Worm (Caenorhabditis elegans): ENCODE data around the gene moa-2.

Gene moa-2

DNA sequence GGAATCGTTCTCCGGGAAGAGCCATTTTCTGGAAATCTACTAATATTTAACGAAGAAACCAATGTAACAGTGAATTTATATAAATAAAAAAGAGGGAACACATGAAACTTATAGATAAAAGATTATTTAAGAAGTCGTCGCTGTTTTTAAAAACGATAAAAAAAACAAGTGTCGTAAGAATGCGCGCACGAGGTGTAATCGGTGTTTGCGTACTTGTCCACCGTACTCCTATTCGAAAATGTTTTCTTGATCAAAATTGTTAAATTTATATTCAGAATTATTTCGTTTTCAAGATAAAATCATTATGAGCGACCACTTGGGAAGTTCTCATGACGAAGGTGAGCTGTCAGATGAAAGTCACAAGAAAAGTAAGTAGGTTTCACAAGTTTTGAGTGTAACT, at the start of gene moa-2, which contains the start of gene cdk-11.1:
TSS of gene moa-2 (minus strand) at position 25 of the 400 bp plus-strand sequence.
TSS of gene cdk-11.1 (plus strand) at position 227 of the 400 bp plus-strand sequence.
- TF ChIP-seq B0310.2 (tag; optimal IDR thresholded peaks at IDR 0.05) (no peak), ceh-13 (GFP tag; optimal IDR thresholded peaks at IDR 0.05) (no peak), ama-1 (optimal IDR thresholded peaks at IDR 0.05) (no peak), scrt-1 (GFP tag; IDR thresholded peaks at IDR 0.05) (no peak), hmg-4 (GFP tag; optimal IDR thresholded peaks at IDR 0.05) (no peak), pes-1 (GFP tag; IDR thresholded peaks at IDR 0.05) (no peak), F13C5.2 (tag; optimal IDR thresholded peaks at IDR 0.05) (no peak), tra-4 (tag; optimal IDR thresholded peaks at IDR 0.05) (no peak), tbx-37 (GFP tag; conservative IDR thresholded peaks at IDR 0.05) (no peak), flt-1 (GFP tag; IDR thresholded peaks at IDR 0.05) (no peak), tbx-11 (GFP tag; IDR thresholded peaks at IDR 0.05) (no peak), sea-1 (GFP tag; conservative IDR thresholded peaks at IDR 0.05) (no peak), hmbx-1 (tag; optimal IDR thresholded peaks at IDR 0.05) (no peak), aly-1 (tag; optimal IDR thresholded peaks at IDR 0.05) (no peak), hnd-1 (tag; optimal IDR thresholded peaks at IDR 0.05) (no peak), ets-7 (tag; optimal IDR thresholded peaks at IDR 0.05) (no peak)

- TF ChIP-seq tbx-11 (GFP tag; IDR thresholded peaks at IDR 0.05) (no peak), pes-1 (GFP tag; IDR thresholded peaks at IDR 0.05) (no peak), aly-1 (tag; optimal IDR thresholded peaks at IDR 0.05) (no peak), ceh-36 (tag; optimal IDR thresholded peaks at IDR 0.05) (no peak), tbx-37 (GFP tag; conservative IDR thresholded peaks at IDR 0.05) (no peak), B0310.2 (tag; optimal IDR thresholded peaks at IDR 0.05) (no peak)
These were observed 37.9 kb upstream of the moa-2 start for ce11 chrII:7736725-7737124.

DNA sequence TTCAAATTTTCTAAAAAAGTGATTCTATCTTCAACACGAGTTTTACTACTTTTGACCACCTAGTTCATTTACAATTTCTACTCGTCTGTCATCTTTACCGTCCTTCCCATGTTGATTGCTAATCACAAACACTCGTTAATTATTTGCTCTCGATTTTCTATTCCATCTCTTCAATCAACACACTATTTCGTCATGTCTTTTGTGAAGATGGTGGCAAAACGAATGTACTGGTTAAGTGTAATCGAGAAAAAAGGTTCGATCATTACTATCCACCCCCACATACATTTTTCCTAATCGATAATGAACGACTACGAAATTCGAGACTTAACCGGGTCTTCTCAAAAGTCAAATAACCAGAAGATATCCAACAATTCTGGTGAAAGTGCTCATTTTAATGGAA, 25.8 kb upstream of the moa-2 start, which contains the start of gene cpna-2:
TSS of gene cpna-2 (plus strand) at position 301 of the 400 bp plus-strand sequence.
- no peak for TF ChIP-seq ceh-13 (GFP tag; optimal IDR thresholded peaks at IDR 0.05)
- no peak for TF ChIP-seq aly-1 (tag; optimal IDR thresholded peaks at IDR 0.05)
- no peak for TF ChIP-seq F13C5.2 (tag; optimal IDR thresholded peaks at IDR 0.05)
- no peak for TF ChIP-seq tbx-11 (GFP tag; IDR thresholded peaks at IDR 0.05)
- TF ChIP-seq scrt-1 (GFP tag; IDR thresholded peaks at IDR 0.05), result no peak
- TF ChIP-seq hmbx-1 (tag; optimal IDR thresholded peaks at IDR 0.05), result no peak
- TF ChIP-seq hnd-1 (tag; optimal IDR thresholded peaks at IDR 0.05), result no peak
- TF ChIP-seq tra-4 (tag; optimal IDR thresholded peaks at IDR 0.05), result no peak

ce11 chrII:7722784-7723183, 24.0 kb upstream of the moa-2 start:
- no peak for TF ChIP-seq F13C5.2 (tag; optimal IDR thresholded peaks at IDR 0.05)
- no peak for TF ChIP-seq B0310.2 (tag; optimal IDR thresholded peaks at IDR 0.05)
- no peak for TF ChIP-seq ceh-36 (tag; optimal IDR thresholded peaks at IDR 0.05)
- TF ChIP-seq pes-1 (GFP tag; IDR thresholded peaks at IDR 0.05), result no peak
- TF ChIP-seq aly-1 (tag; optimal IDR thresholded peaks at IDR 0.05), result no peak
- no peak for TF ChIP-seq hmbx-1 (tag; optimal IDR thresholded peaks at IDR 0.05)
- no peak for TF ChIP-seq hnd-1 (tag; optimal IDR thresholded peaks at IDR 0.05)
- no peak for TF ChIP-seq flt-1 (GFP tag; IDR thresholded peaks at IDR 0.05)
- TF ChIP-seq hmg-4 (GFP tag; optimal IDR thresholded peaks at IDR 0.05), result no peak
- TF ChIP-seq scrt-1 (GFP tag; IDR thresholded peaks at IDR 0.05), result no peak
- TF ChIP-seq sea-1 (GFP tag; conservative IDR thresholded peaks at IDR 0.05), result no peak
- TF ChIP-seq tbx-11 (GFP tag; IDR thresholded peaks at IDR 0.05), result no peak
- no peak for TF ChIP-seq ceh-13 (GFP tag; optimal IDR thresholded peaks at IDR 0.05)
- TF ChIP-seq ama-1 (optimal IDR thresholded peaks at IDR 0.05), result no peak
- TF ChIP-seq tra-4 (tag; optimal IDR thresholded peaks at IDR 0.05), result no peak
- no peak for TF ChIP-seq ets-7 (tag; optimal IDR thresholded peaks at IDR 0.05)
- TF ChIP-seq tbx-37 (GFP tag; conservative IDR thresholded peaks at IDR 0.05), result no peak

- TF ChIP-seq ceh-13 (GFP tag; optimal IDR thresholded peaks at IDR 0.05) (no peak), ama-1 (optimal IDR thresholded peaks at IDR 0.05) (no peak), pes-1 (GFP tag; IDR thresholded peaks at IDR 0.05) (no peak), ets-7 (tag; optimal IDR thresholded peaks at IDR 0.05) (no peak), aly-1 (tag; optimal IDR thresholded peaks at IDR 0.05) (no peak), hmg-4 (GFP tag; optimal IDR thresholded peaks at IDR 0.05) (no peak), B0310.2 (tag; optimal IDR thresholded peaks at IDR 0.05) (no peak), hnd-1 (tag; optimal IDR thresholded peaks at IDR 0.05) (no peak), ceh-36 (tag; optimal IDR thresholded peaks at IDR 0.05) (no peak), sea-1 (GFP tag; conservative IDR thresholded peaks at IDR 0.05) (no peak), tra-4 (tag; optimal IDR thresholded peaks at IDR 0.05) (no peak), flt-1 (GFP tag; IDR thresholded peaks at IDR 0.05) (no peak), scrt-1 (GFP tag; IDR thresholded peaks at IDR 0.05) (no peak), tbx-11 (GFP tag; IDR thresholded peaks at IDR 0.05) (no peak)
These were observed 21.6 kb upstream of the moa-2 start for ce11 chrII:7720479-7720878.

DNA sequence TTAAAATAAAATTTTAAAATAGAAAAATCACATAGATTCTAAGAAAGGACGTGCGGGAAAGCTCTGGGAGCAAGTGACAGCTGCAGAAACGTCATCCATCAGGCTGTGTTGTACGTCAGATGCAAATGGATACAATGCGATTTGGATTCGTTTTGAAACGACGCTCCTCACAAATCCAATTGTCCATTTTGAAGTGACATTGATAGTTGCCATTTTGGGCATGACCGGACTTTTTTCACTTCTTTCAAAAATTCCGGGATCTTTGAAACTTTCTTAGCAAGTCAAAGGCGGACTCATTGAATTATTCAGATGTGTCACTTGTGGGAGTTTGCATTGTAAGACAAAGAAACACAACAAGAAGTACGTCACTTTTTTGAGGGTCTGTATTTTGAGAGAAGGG, 20.2 kb upstream of the moa-2 start:
- TF ChIP-seq tbx-37 (GFP tag; conservative IDR thresholded peaks at IDR 0.05) (no peak), scrt-1 (GFP tag; IDR thresholded peaks at IDR 0.05) (no peak), sea-1 (GFP tag; conservative IDR thresholded peaks at IDR 0.05) (no peak), pes-1 (GFP tag; IDR thresholded peaks at IDR 0.05) (no peak), hmg-4 (GFP tag; optimal IDR thresholded peaks at IDR 0.05) (no peak), ceh-36 (tag; optimal IDR thresholded peaks at IDR 0.05) (no peak), F13C5.2 (tag; optimal IDR thresholded peaks at IDR 0.05) (no peak), ama-1 (optimal IDR thresholded peaks at IDR 0.05) (no peak), B0310.2 (tag; optimal IDR thresholded peaks at IDR 0.05) (no peak), hnd-1 (tag; optimal IDR thresholded peaks at IDR 0.05) (no peak), flt-1 (GFP tag; IDR thresholded peaks at IDR 0.05) (no peak), tbx-11 (GFP tag; IDR thresholded peaks at IDR 0.05) (no peak)

- TF ChIP-seq aly-1 (tag; optimal IDR thresholded peaks at IDR 0.05) (no peak), F13C5.2 (tag; optimal IDR thresholded peaks at IDR 0.05) (no peak), B0310.2 (tag; optimal IDR thresholded peaks at IDR 0.05) (no peak), hnd-1 (tag; optimal IDR thresholded peaks at IDR 0.05) (no peak), tbx-37 (GFP tag; conservative IDR thresholded peaks at IDR 0.05) (no peak), sea-1 (GFP tag; conservative IDR thresholded peaks at IDR 0.05) (no peak), ceh-36 (tag; optimal IDR thresholded peaks at IDR 0.05) (no peak), tra-4 (tag; optimal IDR thresholded peaks at IDR 0.05) (no peak), ets-7 (tag; optimal IDR thresholded peaks at IDR 0.05) (no peak), pes-1 (GFP tag; IDR thresholded peaks at IDR 0.05) (no peak), scrt-1 (GFP tag; IDR thresholded peaks at IDR 0.05) (no peak), hmg-4 (GFP tag; optimal IDR thresholded peaks at IDR 0.05) (no peak), ceh-13 (GFP tag; optimal IDR thresholded peaks at IDR 0.05) (no peak), ama-1 (optimal IDR thresholded peaks at IDR 0.05) (no peak), hmbx-1 (tag; optimal IDR thresholded peaks at IDR 0.05) (no peak), flt-1 (GFP tag; IDR thresholded peaks at IDR 0.05) (no peak), tbx-11 (GFP tag; IDR thresholded peaks at IDR 0.05) (no peak)
These were observed 19.7 kb upstream of the moa-2 start, which contains the start of gene cpna-5 for ce11 chrII:7718491-7718890. TSS of gene cpna-5 (minus strand) at chrII:7718591.

Data from whole organism, early embryonic.